Fruit fly (Drosophila melanogaster): ENCODE results near the gene Cmpk.

The Cmpk gene

dm6 chr3R:26055214-26055632 is at the start of gene Cmpk:
Cmpk (minus strand) TSS chr3R:26055438.
- peak; percentile 79 for TF ChIP-seq noc (tag; optimal IDR thresholded peaks at IDR 0.05)

dm6 chr3R:26105141-26105403 is 49.8 kb upstream of the Cmpk start:
- peak; percentile 75 for TF ChIP-seq noc (tag; optimal IDR thresholded peaks at IDR 0.05)

dm6 chr3R:26104302-26105140 is 49.3 kb upstream of the Cmpk start:
- TF ChIP-seq noc (tag; optimal IDR thresholded peaks at IDR 0.05) = peak; percentile 80

- TF ChIP-seq noc (tag; optimal IDR thresholded peaks at IDR 0.05) = no peak
Observed at dm6 chr3R:26103440-26103839, 48.2 kb upstream of the Cmpk start.

- TF ChIP-seq noc (tag; optimal IDR thresholded peaks at IDR 0.05) = peak; percentile 17
Observed at dm6 chr3R:26099238-26099637, 44.0 kb upstream of the Cmpk start.

dm6 chr3R:26098502-26099210 is 43.4 kb upstream of the Cmpk start, which contains the start of gene dysf:
dysf (minus strand) TSS chr3R:26098711.
- TF ChIP-seq noc (tag; optimal IDR thresholded peaks at IDR 0.05) = peak; percentile 53

dm6 chr3R:26096192-26096591 is 41.0 kb upstream of the Cmpk start:
- TF ChIP-seq noc (tag; optimal IDR thresholded peaks at IDR 0.05) = no peak

dm6 chr3R:26095551-26095950 is 40.3 kb upstream of the Cmpk start:
- no peak for TF ChIP-seq noc (tag; optimal IDR thresholded peaks at IDR 0.05)

- no peak for TF ChIP-seq noc (tag; optimal IDR thresholded peaks at IDR 0.05)
Observed at dm6 chr3R:26081380-26081991, 26.2 kb upstream of the Cmpk start.

- no peak for TF ChIP-seq noc (tag; optimal IDR thresholded peaks at IDR 0.05)
Observed at dm6 chr3R:26075252-26075651, 20.0 kb upstream of the Cmpk start.

- no peak for TF ChIP-seq noc (tag; optimal IDR thresholded peaks at IDR 0.05)
Observed at dm6 chr3R:26072477-26072876, 17.2 kb upstream of the Cmpk start.

dm6 chr3R:26068135-26068534 is 12.9 kb upstream of the Cmpk start:
- no peak for TF ChIP-seq noc (tag; optimal IDR thresholded peaks at IDR 0.05)

- no peak for TF ChIP-seq noc (tag; optimal IDR thresholded peaks at IDR 0.05)
Observed at dm6 chr3R:26064708-26065107, 9.5 kb upstream of the Cmpk start.

dm6 chr3R:26062911-26063310 is 7.7 kb upstream of the Cmpk start, which contains the start of gene CG14551:
CG14551 (minus strand) TSS chr3R:26063011.
- no peak for TF ChIP-seq noc (tag; optimal IDR thresholded peaks at IDR 0.05)

dm6 chr3R:26059195-26059594 is 4.0 kb upstream of the Cmpk start, which contains the start of the genes RpL34a and Trmt61:
RpL34a (minus strand) TSS chr3R:26059267.
Trmt61 (plus strand) TSS chr3R:26059496.
- peak; percentile 76 for TF ChIP-seq noc (tag; optimal IDR thresholded peaks at IDR 0.05)

- TF ChIP-seq noc (tag; optimal IDR thresholded peaks at IDR 0.05) = no peak
Observed at dm6 chr3R:26058066-26058465, 2.8 kb upstream of the Cmpk start, which contains the start of the genes PIG-P and Tcs6. PIG-P (minus strand) TSS chr3R:26058223. Tcs6 (minus strand) TSS chr3R:26058223.
